Worm (Caenorhabditis elegans): ENCODE measurements around the gene T04C12.9.
A peak's percentile ranks its signal among the peaks of the same experiment; 100 is the strongest.

The T04C12.9 gene

DNA sequence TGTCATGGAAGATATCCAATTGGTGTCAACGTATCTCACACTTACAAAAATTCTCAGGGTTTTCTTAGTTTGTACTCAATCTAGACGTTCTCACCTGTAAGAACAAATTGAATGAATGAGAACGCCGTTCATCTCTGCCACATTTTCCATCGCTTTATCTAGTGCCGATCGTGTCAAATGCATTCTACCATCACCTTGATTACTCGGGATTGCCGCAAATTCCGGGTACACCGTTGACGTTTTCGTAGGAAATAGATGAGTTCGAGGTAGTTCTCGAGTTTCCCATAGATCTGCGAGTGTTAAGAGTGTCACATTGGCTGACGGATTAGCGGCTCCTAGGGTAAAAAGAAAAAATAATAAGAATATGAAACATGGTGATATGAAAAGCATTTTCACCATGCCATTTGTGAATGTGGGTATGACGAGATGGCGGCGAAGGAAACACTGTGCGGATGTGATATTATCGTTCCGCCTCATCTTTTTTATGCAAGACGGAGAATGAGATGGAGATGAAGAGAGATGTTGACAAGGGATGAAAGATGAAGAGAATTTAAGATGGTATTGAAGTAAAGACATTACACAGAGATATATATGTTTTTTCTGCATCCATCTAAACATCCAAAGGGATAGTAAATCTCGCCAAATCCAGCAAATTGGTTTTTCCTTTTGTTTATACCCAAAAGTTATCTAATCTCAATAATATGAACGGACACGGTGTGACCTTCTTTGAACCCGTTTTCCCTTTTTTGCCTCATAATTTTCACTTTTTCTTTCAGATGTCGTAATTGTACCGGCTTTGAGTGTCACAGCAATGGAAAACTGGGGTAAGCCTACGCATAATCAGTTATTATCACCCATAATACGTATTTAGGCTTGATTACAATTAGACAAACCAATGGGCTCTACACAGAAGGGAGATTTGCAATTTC lies 30.4 kb upstream of the T04C12.9 start, which contains the start of gene lact-8:
lact-8 (minus strand) TSS at position 445 of the 929 bp plus-strand sequence.
- TF ChIP-seq mdl-1 (tag; optimal IDR thresholded peaks at IDR 0.05) (no peak), blmp-1 (tag; optimal IDR thresholded peaks at IDR 0.05; ENCODE audit: insufficient read depth) (peak; percentile 55)

DNA sequence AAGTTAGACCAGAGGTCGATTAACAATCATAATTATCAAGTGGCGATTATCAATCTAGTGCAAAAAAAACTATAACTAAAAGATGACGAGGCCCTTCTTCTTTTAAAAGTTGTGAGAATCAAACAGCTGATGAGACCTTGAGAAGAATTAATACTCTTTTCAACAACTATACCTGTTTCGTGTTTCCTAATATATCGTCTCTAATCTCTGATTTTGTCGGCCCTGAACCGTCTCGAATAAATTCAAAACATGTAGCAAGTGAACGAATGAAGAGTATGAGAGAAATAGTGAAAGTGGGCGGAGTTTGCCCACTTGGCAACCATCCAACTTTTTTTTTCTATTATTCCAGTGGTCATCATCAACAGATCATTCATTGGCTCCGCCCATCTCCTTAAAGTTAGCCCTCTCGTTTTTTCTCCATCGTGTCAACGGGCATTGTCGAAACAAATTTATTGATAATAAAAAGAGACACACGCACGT lies 24.5 kb upstream of the T04C12.9 start, which contains the start of gene Y42A5A.1:
Y42A5A.1 (plus strand) TSS at position 430 of the 480 bp plus-strand sequence.
- TF ChIP-seq unc-55 (GFP tag; optimal IDR thresholded peaks at IDR 0.05), result no peak
- peak; percentile 49 for TF ChIP-seq nhr-25 (tag; optimal IDR thresholded peaks at IDR 0.05)
- TF ChIP-seq aly-2 (tag; optimal IDR thresholded peaks at IDR 0.05), result no peak
- TF ChIP-seq egl-27 (tag; optimal IDR thresholded peaks at IDR 0.05), result no peak
- no peak for TF ChIP-seq lin-11 (tag; optimal IDR thresholded peaks at IDR 0.05)

DNA sequence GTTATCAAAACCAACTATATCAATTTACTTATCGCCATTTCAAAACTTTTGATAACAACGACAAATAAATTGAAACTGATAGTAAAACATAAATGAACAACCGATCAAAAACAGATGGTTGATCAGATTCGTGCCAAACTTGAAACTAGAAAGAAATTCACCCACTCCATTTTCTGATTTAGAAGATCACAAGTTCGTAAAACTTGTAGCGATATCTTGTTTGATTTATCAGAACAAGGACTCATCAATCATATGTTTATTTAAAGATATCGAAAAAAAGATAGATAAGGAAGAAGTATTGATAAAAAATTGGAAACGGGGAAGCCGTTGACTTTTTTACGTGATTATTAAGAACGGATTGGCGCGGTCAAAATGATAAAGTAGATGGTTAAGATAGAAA lies 24.1 kb upstream of the T04C12.9 start:
- TF ChIP-seq R02D3.7 (tag; optimal IDR thresholded peaks at IDR 0.05) (no peak), aly-2 (tag; optimal IDR thresholded peaks at IDR 0.05) (no peak), fos-1 (tag; optimal IDR thresholded peaks at IDR 0.05) (peak; percentile 4), lin-11 (tag; optimal IDR thresholded peaks at IDR 0.05) (no peak), elt-3 (tag; optimal IDR thresholded peaks at IDR 0.05) (no peak), ceh-16 (tag; optimal IDR thresholded peaks at IDR 0.05) (no peak), blmp-1 (tag; optimal IDR thresholded peaks at IDR 0.05; ENCODE audit: insufficient read depth) (peak; percentile 46), gmeb-1 (tag; optimal IDR thresholded peaks at IDR 0.05) (peak; percentile 2), sma-3 (GFP tag; optimal IDR thresholded peaks at IDR 0.05) (peak; percentile 6), nhr-25 (tag; optimal IDR thresholded peaks at IDR 0.05) (no peak), Y55F3AM.14 (GFP tag; optimal IDR thresholded peaks at IDR 0.05) (no peak), lin-13 (GFP tag; optimal IDR thresholded peaks at IDR 0.05) (no peak), mbf-1 (tag; optimal IDR thresholded peaks at IDR 0.05) (no peak), peb-1 (tag; optimal IDR thresholded peaks at IDR 0.05) (no peak), C34F6.9 (tag; optimal IDR thresholded peaks at IDR 0.05) (no peak), nhr-23 (tag; optimal IDR thresholded peaks at IDR 0.05) (no peak)

DNA sequence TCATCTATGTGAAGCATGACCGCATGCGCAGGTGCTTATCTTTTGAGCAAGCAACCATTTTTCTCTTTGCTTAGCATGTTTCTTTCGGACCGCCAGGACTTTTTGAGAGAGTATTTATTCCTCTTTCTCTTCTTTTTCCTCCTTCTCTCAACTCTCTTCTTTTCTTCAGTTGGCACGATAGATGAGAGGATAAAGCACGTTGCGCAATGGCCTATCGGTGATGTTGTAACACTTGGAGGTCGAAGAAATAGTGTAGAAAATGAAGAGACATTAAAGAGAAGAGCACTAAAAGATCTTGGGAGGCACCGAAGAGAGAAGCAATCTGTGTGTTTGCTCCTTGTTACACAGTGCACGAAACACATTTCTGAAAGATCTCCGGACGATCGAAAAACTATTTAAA lies 20.7 kb upstream of the T04C12.9 start:
- no peak for TF ChIP-seq egl-27 (tag; optimal IDR thresholded peaks at IDR 0.05)
- no peak for TF ChIP-seq nhr-12 (tag; optimal IDR thresholded peaks at IDR 0.05)
- no peak for TF ChIP-seq nhr-6 (tag; optimal IDR thresholded peaks at IDR 0.05)
- peak; percentile 29 for TF ChIP-seq unc-55 (GFP tag; optimal IDR thresholded peaks at IDR 0.05)
- TF ChIP-seq mab-5 (tag; optimal IDR thresholded peaks at IDR 0.05), result peak; percentile 38
- peak in 1 of 2 experiments; percentile 62 for TF ChIP-seq lsy-2 (tag; optimal IDR thresholded peaks at IDR 0.05)
- TF ChIP-seq Y55F3AM.14 (GFP tag; optimal IDR thresholded peaks at IDR 0.05), result peak; percentile 5
- TF ChIP-seq C34F6.9 (tag; optimal IDR thresholded peaks at IDR 0.05), result peak; percentile 68
- TF ChIP-seq mdl-1 (tag; optimal IDR thresholded peaks at IDR 0.05), result peak; percentile 19 to 37
- TF ChIP-seq sma-9 (GFP tag; optimal IDR thresholded peaks at IDR 0.05), result peak; percentile 61
- TF ChIP-seq sma-9 (tag; optimal IDR thresholded peaks at IDR 0.05), result no peak
- no peak for TF ChIP-seq aly-2 (tag; optimal IDR thresholded peaks at IDR 0.05)
- peak; percentile 33 for TF ChIP-seq lin-13 (GFP tag; optimal IDR thresholded peaks at IDR 0.05)
- peak; percentile 84 for TF ChIP-seq F13H6.1 (tag; optimal IDR thresholded peaks at IDR 0.05)
- peak; percentile 77 for TF ChIP-seq nhr-129 (tag; optimal IDR thresholded peaks at IDR 0.05)
- no peak for TF ChIP-seq nhr-25 (tag; optimal IDR thresholded peaks at IDR 0.05)

DNA sequence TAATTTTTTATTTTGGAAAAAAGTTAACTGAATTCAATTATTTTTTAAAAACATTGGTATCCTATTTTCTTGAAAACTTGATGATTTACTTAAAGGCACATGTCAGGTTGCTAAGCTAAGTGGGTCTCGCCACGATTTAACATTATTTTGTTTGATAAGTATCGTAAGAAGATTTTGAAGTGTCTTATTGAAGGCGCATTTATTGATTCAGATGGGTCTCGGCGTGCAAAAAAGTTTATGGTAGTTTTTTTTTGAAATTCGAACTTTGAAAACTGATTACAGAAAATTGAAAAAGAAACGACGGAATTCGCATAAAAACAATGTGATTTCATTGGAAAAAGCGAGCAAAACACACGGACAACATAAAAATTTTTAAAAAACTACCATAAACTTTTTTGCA lies 19.9 kb upstream of the T04C12.9 start:
- TF ChIP-seq Y55F3AM.14 (GFP tag; optimal IDR thresholded peaks at IDR 0.05) (no peak), unc-62 (GFP tag; optimal IDR thresholded peaks at IDR 0.05) (no peak), nhr-12 (tag; optimal IDR thresholded peaks at IDR 0.05) (no peak), C34F6.9 (tag; optimal IDR thresholded peaks at IDR 0.05) (no peak), ztf-11 (tag; optimal IDR thresholded peaks at IDR 0.05) (no peak), sem-4 (tag; optimal IDR thresholded peaks at IDR 0.05) (no peak), lin-11 (tag; optimal IDR thresholded peaks at IDR 0.05) (no peak), skn-1 (tag; optimal IDR thresholded peaks at IDR 0.05) (no peak), nhr-21 (tag; optimal IDR thresholded peaks at IDR 0.05) (no peak), nhr-10 (tag; optimal IDR thresholded peaks at IDR 0.05) (no peak), mab-5 (tag; optimal IDR thresholded peaks at IDR 0.05) (no peak), elt-3 (tag; optimal IDR thresholded peaks at IDR 0.05) (no peak), unc-55 (GFP tag; optimal IDR thresholded peaks at IDR 0.05) (no peak), ceh-16 (tag; optimal IDR thresholded peaks at IDR 0.05) (no peak), fos-1 (tag; optimal IDR thresholded peaks at IDR 0.05) (no peak), sma-9 (GFP tag; optimal IDR thresholded peaks at IDR 0.05) (no peak), sma-9 (tag; optimal IDR thresholded peaks at IDR 0.05) (no peak), nhr-129 (tag; optimal IDR thresholded peaks at IDR 0.05) (no peak)
